Fruit fly (Drosophila melanogaster) whole organism: ENCODE data around the gene CG6928.

Source experiments
- CG8478 ChIP-seq: fragments of >200 bp; optimal IDR thresholded peaks from 2 replicates; lab custom pipeline; 2018; ENCODE audit warnings: inconsistent platforms
- Dll ChIP-seq: fragments of >200 bp; optimal IDR thresholded peaks from 2 replicates; lab custom pipeline; 2017
- EcR ChIP-seq, 2 experiments: fragments of >200 bp; optimal IDR thresholded peaks; 2 replicates each; lab custom pipeline; 2017; ENCODE audit warnings: missing biosample characterization in 2 of 2, missing genetic modification characterization in 2 of 2, missing genetic modification reagents in 2 of 2
- pan ChIP-seq: fragments of >200 bp; optimal IDR thresholded peaks from 2 replicates; lab custom pipeline; 2017
- psq ChIP-seq: fragments of >200 bp; optimal IDR thresholded peaks from 2 replicates; lab custom pipeline; 2017
- usp ChIP-seq: fragments of >200 bp; optimal IDR thresholded peaks from 2 replicates; lab custom pipeline; 2017; ENCODE audit warnings: missing biosample characterization, missing genetic modification characterization, mixed read lengths

Gene CG6928

DNA sequence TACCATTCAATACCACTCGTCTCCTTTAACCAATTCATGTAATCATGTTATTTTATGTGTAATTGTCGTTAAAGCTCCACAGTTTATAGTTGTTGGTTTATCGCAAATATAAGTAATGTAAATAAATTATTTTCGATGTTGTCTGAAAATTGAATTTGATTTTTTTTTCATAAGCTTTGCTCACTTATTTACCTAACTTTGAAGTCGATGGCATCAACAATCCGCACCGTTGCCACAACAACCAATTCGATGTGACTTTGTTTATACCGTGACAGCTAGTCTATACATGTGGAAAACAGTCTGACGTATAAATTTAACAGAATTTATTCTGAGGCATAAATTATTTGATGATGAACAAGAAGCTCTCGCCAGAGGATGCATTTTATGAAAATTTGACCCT is 12.5 kb upstream of the CG6928 start, which contains the start of gene CG6931:
TSS of gene CG6931 (plus strand) at position 301 of the 400 bp plus-strand sequence.
- TF ChIP-seq psq (lab: Kevin White, UChicago) (no peak), EcR (GFP tag; optimal IDR thresholded peaks at IDR 0.05; lab: Kevin White, UChicago) (no peak)

DNA sequence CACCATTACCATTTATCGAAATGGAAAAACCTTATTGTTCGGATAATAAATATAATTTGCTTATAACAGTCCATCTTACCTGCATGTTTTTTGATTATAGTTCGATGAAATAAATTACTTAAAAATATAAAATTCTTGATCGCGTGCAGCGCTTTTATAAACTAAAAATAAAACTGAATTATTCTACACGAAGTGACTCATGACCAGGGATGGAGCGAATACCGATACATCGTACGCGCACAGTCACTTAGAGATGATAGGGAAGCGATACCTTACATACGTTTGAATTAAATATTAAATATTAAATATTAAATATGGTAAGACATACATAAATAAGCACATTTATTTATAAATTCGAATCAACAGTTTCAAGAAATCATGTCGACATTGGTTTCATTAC is 10.0 kb upstream of the CG6928 start, which contains the start of gene viaf:
TSS of gene viaf (minus strand) at position 220 of the 400 bp plus-strand sequence.
- no peak for TF ChIP-seq EcR (GFP tag; optimal IDR thresholded peaks at IDR 0.05; lab: Kevin White, UChicago)
- TF ChIP-seq Dll: no peak
- no peak for TF ChIP-seq psq (lab: Kevin White, UChicago)
- TF ChIP-seq usp (GFP tag; lab: Kevin White, UChicago): no peak
- no peak for TF ChIP-seq pan (lab: Kevin White, UChicago)
- no peak for TF ChIP-seq CG8478 (lab: Kevin White, UChicago)

DNA sequence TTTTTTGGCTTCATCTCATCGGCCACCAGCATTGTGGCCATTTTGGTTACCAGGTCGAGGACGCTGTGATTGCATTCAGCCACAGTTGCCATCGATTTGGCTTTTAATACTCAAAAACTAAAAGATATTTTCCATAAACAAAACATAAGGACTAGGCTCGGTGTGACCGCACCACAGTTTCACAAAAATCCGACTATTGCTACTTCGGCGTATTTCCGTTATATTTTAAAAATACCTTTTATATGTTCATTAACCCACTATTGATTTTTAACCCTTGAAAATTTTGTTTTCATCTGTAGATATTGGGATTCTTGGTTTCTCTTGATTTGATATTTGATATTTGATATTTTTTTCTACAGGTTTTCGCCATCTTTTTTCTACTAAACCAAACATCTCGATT is 5.0 kb upstream of the CG6928 start, which contains the start of gene Grip163:
TSS of gene Grip163 (minus strand) at position 180 of the 400 bp plus-strand sequence.
- TF ChIP-seq usp (GFP tag; lab: Kevin White, UChicago) (no peak), CG8478 (lab: Kevin White, UChicago) (no peak)

DNA sequence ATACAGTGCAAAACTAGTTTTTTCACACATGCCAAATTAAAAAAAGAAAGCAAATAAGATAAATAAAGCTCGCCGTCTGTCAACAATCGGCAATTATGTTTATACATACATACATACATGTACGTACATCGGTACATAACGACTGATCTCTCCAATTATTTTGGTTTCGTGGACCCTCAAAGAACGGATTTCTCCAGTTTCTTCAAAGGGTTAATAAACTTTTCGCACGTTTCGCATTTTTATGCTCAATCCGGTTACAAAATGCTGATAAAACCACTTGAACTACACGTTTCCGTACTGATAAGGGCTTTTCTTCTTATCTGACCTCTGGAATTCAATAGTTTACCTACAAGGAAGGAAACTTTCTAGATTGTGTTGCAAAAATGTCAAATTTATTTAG is 502 bp downstream of the CG6928 start:
- TF ChIP-seq pan (lab: Kevin White, UChicago) (no peak), psq (lab: Kevin White, UChicago) (no peak), CG8478 (lab: Kevin White, UChicago) (no peak), usp (GFP tag; lab: Kevin White, UChicago) (no peak), Dll (no peak), EcR (GFP tag; optimal IDR thresholded peaks at IDR 0.05; lab: Kevin White, UChicago) (no peak)

DNA sequence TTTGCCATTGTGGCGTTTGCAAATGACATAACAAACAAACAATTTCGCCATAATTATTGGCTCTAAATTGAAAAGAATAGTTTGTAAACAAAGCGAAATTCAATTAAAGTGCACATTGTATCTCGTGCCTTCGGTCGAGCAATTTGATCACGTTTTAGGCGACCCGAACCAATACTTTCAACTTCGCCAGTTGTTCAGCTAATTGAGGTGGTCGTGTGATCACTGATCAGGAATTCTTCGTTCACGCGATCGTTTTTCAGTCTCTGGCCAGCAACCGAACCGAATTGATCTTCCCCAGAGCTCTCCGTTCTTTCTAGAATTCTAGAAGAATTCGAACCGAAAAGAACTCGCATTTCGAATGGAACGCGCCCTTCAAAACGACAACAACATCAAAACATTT is 1.2 kb downstream of the CG6928 start:
- TF ChIP-seq CG8478 (lab: Kevin White, UChicago) (no peak), pan (lab: Kevin White, UChicago) (no peak), Dll (no peak), psq (lab: Kevin White, UChicago) (no peak), EcR (GFP tag; optimal IDR thresholded peaks at IDR 0.05; lab: Kevin White, UChicago) (no peak), usp (GFP tag; lab: Kevin White, UChicago) (no peak)

DNA sequence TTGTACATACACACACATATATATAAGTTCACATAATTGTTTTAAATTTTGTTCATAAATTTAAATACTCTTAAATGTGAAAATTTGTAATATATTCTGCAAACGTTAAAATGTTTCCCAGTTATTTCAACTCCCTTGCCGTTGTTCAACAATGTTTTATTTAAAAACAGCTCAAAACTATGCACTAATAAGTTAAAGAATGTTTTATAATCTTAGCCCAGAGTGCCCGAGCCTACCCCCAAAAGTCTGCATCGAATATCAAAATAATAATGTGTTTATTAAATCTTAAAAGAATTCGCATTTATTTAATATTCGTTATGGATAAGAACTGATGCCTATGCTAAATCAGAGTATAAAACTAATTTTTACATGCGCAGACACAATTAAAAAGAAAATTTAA is 5.0 kb downstream of the CG6928 start:
- TF ChIP-seq CG8478 (lab: Kevin White, UChicago) (no peak), EcR (GFP tag; optimal IDR thresholded peaks at IDR 0.05; lab: Kevin White, UChicago) (no peak), Dll (no peak), usp (GFP tag; lab: Kevin White, UChicago) (no peak), psq (lab: Kevin White, UChicago) (no peak), pan (lab: Kevin White, UChicago) (no peak)

DNA sequence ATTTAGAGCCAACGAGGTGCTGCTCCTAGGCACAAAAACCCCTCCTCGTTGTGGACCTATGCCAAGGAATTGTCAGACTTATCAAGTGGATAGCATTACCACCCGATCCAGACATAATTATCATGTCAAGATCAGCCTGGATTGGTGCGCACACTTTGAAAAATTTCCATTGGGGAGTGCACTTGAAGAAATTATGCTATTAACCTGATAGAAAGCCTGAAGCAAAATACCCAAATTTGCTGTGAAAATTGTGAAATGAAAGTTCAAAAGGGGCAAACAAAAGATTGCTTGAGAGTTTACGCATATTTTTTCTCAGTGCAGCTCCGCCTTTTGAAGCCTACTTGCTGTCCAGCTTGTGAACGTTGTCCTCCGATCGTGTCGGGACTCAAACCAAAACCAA is 10.7 kb downstream of the CG6928 start:
- TF ChIP-seq pan (lab: Kevin White, UChicago) (no peak), usp (GFP tag; lab: Kevin White, UChicago) (no peak), psq (lab: Kevin White, UChicago) (no peak)

DNA sequence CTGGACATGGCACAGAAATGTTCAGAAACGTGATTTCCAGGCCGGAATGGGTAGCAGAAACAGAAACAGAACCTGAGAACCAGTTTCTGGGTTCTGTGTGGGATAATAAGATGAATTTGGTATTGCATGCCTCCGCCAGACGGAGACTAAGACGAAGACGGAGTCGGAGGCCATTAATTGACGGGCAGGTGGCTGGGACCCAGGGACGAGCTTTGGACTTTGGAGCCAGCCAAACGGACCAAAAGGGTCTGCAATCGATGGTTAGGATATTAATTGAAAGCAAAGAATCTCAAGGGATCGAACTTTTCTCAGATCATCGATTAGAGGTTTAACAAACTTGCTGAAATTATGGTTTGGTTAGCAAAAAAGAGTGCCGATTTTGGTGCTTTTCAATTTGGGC is 11.3 kb downstream of the CG6928 start:
- TF ChIP-seq EcR (GFP tag; optimal IDR thresholded peaks at IDR 0.05; lab: Kevin White, UChicago) (no peak), Dll (no peak)

DNA sequence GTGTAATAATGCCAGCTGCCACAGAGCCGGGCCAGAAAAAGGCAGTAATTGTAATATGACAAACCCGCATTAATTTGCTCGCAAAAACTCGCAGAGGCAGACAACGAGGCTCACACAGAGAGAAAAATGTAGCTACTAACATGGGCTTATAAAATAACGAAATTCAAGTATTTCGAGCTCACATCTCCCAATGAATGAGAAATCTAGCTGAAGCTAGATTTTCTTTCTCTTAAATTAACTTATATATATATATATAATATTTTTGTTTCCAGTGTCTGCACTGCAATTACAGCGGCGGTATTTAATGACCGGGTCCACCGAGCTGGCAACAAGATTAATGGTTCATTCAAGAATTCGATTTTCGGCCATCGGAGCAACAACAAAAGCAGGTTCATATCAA is 13.2 kb downstream of the CG6928 start:
- no peak for TF ChIP-seq usp (GFP tag; lab: Kevin White, UChicago)
- TF ChIP-seq Dll: no peak
- TF ChIP-seq EcR (GFP tag; optimal IDR thresholded peaks at IDR 0.05; lab: Kevin White, UChicago): no peak
- no peak for TF ChIP-seq psq (lab: Kevin White, UChicago)
- TF ChIP-seq pan (lab: Kevin White, UChicago): no peak

DNA sequence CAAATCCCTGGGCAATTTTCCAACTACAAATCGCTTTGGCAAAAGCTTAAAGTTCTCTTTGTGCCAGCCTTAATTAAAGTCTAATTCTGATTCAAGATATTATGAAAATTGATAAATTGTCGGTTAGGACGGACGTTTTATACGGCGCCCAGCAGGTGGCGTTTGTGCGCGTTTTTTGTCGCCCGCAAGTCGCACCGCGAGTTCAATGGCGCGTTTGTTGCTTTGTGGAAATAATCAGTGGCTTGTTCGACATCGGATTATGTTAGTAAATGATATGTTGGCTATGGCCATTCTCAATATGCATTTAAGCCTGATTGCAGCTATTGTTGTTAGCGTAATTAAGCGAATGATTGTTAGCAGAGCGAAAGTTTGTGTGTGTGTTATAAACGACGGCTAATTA is 18.9 kb downstream of the CG6928 start:
- no peak for TF ChIP-seq pan (lab: Kevin White, UChicago)
- no peak for TF ChIP-seq Dll
- TF ChIP-seq psq (lab: Kevin White, UChicago): no peak
- no peak for TF ChIP-seq usp (GFP tag; lab: Kevin White, UChicago)
- no peak for TF ChIP-seq EcR (GFP tag; optimal IDR thresholded peaks at IDR 0.05; lab: Kevin White, UChicago)
- TF ChIP-seq CG8478 (lab: Kevin White, UChicago): no peak

DNA sequence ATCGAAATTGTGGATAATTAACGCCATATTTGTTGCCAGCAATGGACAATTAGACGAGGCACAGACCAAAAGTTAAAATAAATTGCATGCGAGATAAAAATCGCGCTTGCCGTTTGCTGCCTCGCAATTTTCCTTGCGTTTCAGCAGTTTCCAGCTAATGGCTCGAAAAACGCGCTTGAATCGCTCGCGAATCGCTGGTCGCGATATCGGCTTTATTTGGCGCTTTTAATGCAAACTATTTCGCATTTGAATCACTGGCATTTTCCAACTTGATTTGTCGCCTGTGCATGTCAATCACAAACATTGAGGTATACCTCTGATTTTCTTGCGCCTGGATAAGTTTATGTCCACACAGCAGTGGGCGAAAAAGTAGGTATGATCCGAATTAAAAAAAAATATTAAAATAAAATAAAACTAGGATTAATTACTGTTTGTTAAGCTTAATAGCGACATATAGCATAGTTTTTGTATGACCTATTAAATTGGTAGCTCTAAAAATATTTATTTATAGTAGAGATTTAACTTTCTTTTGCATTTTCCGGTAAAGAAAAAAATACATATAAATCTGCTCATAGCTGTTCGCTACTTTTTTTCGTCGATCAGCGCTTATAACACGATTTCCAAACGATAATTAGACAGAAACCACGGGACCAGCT is 20.3 kb downstream of the CG6928 start:
- TF ChIP-seq Dll (no peak), psq (lab: Kevin White, UChicago) (no peak), pan (lab: Kevin White, UChicago) (no peak), CG8478 (lab: Kevin White, UChicago) (no peak), usp (GFP tag; lab: Kevin White, UChicago) (no peak), EcR (GFP tag; optimal IDR thresholded peaks at IDR 0.05; lab: Kevin White, UChicago) (no peak)

DNA sequence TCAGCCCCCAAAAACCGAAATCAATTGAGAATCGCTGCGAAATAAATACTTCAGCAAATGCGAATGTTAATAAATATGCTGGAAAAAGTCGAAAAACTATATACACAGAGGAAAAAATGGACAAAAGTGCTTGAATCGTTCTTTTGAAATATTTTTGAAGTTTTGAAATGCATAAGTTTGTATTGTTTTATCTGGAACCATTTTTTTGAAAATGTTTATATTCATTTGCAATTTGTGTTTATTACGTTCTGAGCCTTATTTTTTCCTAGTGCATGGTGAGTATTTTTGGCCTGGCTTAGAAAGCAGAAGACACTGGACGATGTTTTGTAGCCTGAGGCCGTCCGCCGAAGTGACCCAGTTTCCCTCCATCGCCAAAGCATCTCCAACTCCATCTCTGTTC is 22.0 kb downstream of the CG6928 start:
- TF ChIP-seq Dll (no peak), usp (GFP tag; lab: Kevin White, UChicago) (no peak), CG8478 (lab: Kevin White, UChicago) (no peak), pan (lab: Kevin White, UChicago) (no peak), EcR (GFP tag; optimal IDR thresholded peaks at IDR 0.05; lab: Kevin White, UChicago) (no peak), psq (lab: Kevin White, UChicago) (no peak)

DNA sequence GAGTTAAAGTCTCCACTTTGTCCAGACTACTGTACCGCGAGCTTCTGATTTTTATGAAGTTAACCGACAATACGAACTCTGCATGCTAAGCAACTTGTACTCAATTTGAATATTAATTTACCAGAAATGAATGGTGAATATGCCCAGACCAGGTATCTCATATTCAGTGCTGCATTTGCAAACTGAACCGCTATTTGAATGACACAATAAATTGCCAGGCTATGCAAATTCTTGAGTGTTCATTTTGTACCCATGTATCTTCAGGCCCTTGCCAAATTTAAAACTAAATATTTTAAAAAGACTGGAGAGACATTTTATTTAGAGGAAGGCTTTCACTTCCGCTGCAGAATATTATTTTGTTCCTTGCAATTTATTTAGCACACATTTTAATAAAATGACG is 25.0 kb downstream of the CG6928 start:
- TF ChIP-seq Dll (no peak), EcR (GFP tag; optimal IDR thresholded peaks at IDR 0.05; lab: Kevin White, UChicago) (no peak)
